Fruit fly (Drosophila melanogaster): Measurements from ENCODE around the gene CG18558.

The CG18558 gene

dm6 chr2L:2804634-2805311 lies 39.5 kb downstream of the CG18558 start, which contains the start of gene daw:
Gene daw (plus strand): TSS chr2L:2805261.
- TF ChIP-seq ftz-f1 (GFP tag; optimal IDR thresholded peaks at IDR 0.05) (peak; percentile 11), vfl (GFP tag; optimal IDR thresholded peaks at IDR 0.05) (no peak), CG10267 (tag; optimal IDR thresholded peaks at IDR 0.05) (no peak), lab (GFP tag; optimal IDR thresholded peaks at IDR 0.05) (peak; percentile 60), CG9932 (GFP tag; IDR thresholded peaks at IDR 0.05) (no peak), tx (GFP tag; optimal IDR thresholded peaks at IDR 0.05) (no peak), CG8359 (GFP tag; optimal IDR thresholded peaks at IDR 0.05; ENCODE audit: borderline replicate concordance) (no peak), Deaf1 (tag; optimal IDR thresholded peaks at IDR 0.05) (peak; percentile 73), CG8281 (tag; optimal IDR thresholded peaks at IDR 0.05) (no peak), sna (GFP tag; IDR thresholded peaks at IDR 0.05; ENCODE audit: partially characterized antibody) (peak; percentile 56; the same call in 1 of the 2 replicates), gcm (GFP tag; optimal IDR thresholded peaks at IDR 0.05) (no peak), CG32532 (GFP tag; IDR thresholded peaks at IDR 0.05) (peak; percentile 9; the same call in 1 of the 2 replicates), crol (GFP tag; IDR thresholded peaks at IDR 0.05) (peak; percentile 90), CG11723 (GFP tag; optimal IDR thresholded peaks at IDR 0.05) (no peak), CG18599 (GFP tag; optimal IDR thresholded peaks at IDR 0.05) (peak; percentile 12), D (optimal IDR thresholded peaks at IDR 0.05) (no peak), D (GFP tag; optimal IDR thresholded peaks at IDR 0.05) (no peak), ci (GFP tag; IDR thresholded peaks at IDR 0.05) (0 out of 3 replicates have a peak, but pooled peaks have one; percentile 42), slbo (GFP tag; IDR thresholded peaks at IDR 0.05) (no peak), ham (GFP tag; IDR thresholded peaks at IDR 0.05) (0 out of 2 replicates have a peak, but pooled peaks have one; percentile 20), aop (GFP tag; IDR thresholded peaks at IDR 0.05) (peak; percentile 39; the same call in 1 of the 2 replicates), CG5953 (GFP tag; IDR thresholded peaks at IDR 0.05) (no peak), B-H2 (GFP tag; optimal IDR thresholded peaks at IDR 0.05) (no peak), E2f1 (GFP tag; IDR thresholded peaks at IDR 0.05) (no peak), crc (GFP tag; optimal IDR thresholded peaks at IDR 0.05) (no peak), Spps (tag; optimal IDR thresholded peaks at IDR 0.05) (no peak), CG2199 (GFP tag; IDR thresholded peaks at IDR 0.05) (peak; percentile 96), dmrt11E (tag; optimal IDR thresholded peaks at IDR 0.05) (no peak), BEAF-32 (GFP tag; optimal IDR thresholded peaks at IDR 0.05) (no peak), emc (GFP tag; optimal IDR thresholded peaks at IDR 0.05) (no peak), gro (GFP tag; optimal IDR thresholded peaks at IDR 0.05) (peak; percentile 21), croc (GFP tag; conservative IDR thresholded peaks at IDR 0.05) (no peak), CG2712 (tag; optimal IDR thresholded peaks at IDR 0.05) (no peak), Nf-YB (GFP tag; optimal IDR thresholded peaks at IDR 0.05) (peak; percentile 74), zen2 (GFP tag; IDR thresholded peaks at IDR 0.05; ENCODE audit: partially characterized antibody) (no peak), Hand (GFP tag; optimal IDR thresholded peaks at IDR 0.05) (no peak), Gug (GFP tag; IDR thresholded peaks at IDR 0.05) (no peak), Max (GFP tag; optimal IDR thresholded peaks at IDR 0.05) (no peak), sug (tag; optimal IDR thresholded peaks at IDR 0.05) (peak; percentile 93), CG18011 (GFP tag; optimal IDR thresholded peaks at IDR 0.05) (no peak), z (GFP tag; IDR thresholded peaks at IDR 0.05) (no peak), CG8290 (GFP tag; optimal IDR thresholded peaks at IDR 0.05) (no peak), CG8290 (tag; optimal IDR thresholded peaks at IDR 0.05) (no peak), CG3847 (GFP tag; IDR thresholded peaks at IDR 0.05) (no peak), fd64A (GFP tag; optimal IDR thresholded peaks at IDR 0.05) (no peak), CG4424 (GFP tag; optimal IDR thresholded peaks at IDR 0.05) (no peak), bsh (GFP tag; optimal IDR thresholded peaks at IDR 0.05) (peak in 1 of 2 experiments; percentile 77), nom (GFP tag; optimal IDR thresholded peaks at IDR 0.05) (peak; percentile 97), CG15073 (GFP tag; optimal IDR thresholded peaks at IDR 0.05) (no peak), chn (GFP tag; optimal IDR thresholded peaks at IDR 0.05) (peak; percentile 21)
